Worm (Caenorhabditis elegans) whole organism, L3 larva: ENCODE results near the gene ttr-8.

ENCODE experiments used
- nhr-12 ChIP-seq: fragments of 150-350 bp; optimal IDR thresholded peaks from 2 replicates; lab custom pipeline; 2014; ENCODE audit warnings: missing biosample characterization, missing genetic modification characterization
- zag-1 ChIP-seq: fragments of 150-350 bp; optimal IDR thresholded peaks from 2 replicates; lab custom pipeline; 2014; ENCODE audit warnings: missing biosample characterization, missing genetic modification characterization
- ztf-4 ChIP-seq: fragments of 150-350 bp; optimal IDR thresholded peaks from 2 replicates; lab custom pipeline; 2014; ENCODE audit warnings: missing biosample characterization, missing genetic modification characterization

DNA sequence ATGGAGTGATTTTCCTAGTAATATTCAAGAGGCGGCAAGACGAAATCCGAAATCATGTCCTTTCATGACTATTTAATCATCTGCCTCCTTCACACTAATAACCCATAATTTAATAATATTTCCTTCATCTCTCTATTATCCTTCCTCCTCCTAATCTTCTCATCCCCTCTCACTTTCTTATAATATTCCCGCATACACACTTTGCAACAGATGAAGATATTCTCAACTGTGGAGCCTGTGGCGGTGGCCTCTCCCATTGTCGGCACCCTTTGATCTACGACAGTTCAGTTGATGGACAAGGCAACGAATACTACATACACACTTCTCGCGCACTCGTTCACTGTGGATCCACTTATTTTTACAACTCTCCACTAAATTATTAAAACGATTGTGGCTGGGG, 6.5 kb downstream of the ttr-8 start:
- TF ChIP-seq nhr-12 (tag; lab: Kevin White, UChicago) = no peak
- TF ChIP-seq ztf-4 (tag; lab: Kevin White, UChicago) = no peak
- TF ChIP-seq zag-1 (tag; lab: Kevin White, UChicago) = no peak
